Worm (Caenorhabditis elegans) whole organism, early embryonic: ENCODE measurements around the gene dhs-11.

Experiments used
- B0310.2 ChIP-seq: sonication (generic microtip); optimal IDR thresholded peaks from 2 replicates; lab custom pipeline; 2016; ENCODE audit warnings: mild to moderate bottlenecking, missing genetic modification characterization, missing compliant biosample characterization
- F13C5.2 ChIP-seq: sonication (generic microtip); optimal IDR thresholded peaks from 2 replicates; lab custom pipeline; 2017; ENCODE audit warnings: mild to moderate bottlenecking, missing genetic modification characterization, inconsistent platforms, missing compliant biosample characterization
- aly-1 ChIP-seq: sonication (generic microtip); optimal IDR thresholded peaks from 2 replicates; lab custom pipeline; 2016; ENCODE audit warnings: missing genetic modification characterization, missing compliant biosample characterization
- ama-1 ChIP-seq: fragments of 150-350 bp; optimal IDR thresholded peaks from 2 replicates; lab custom pipeline; 2014
- ceh-13 ChIP-seq: fragments of 200-800 bp; sonication (Bioruptor generic); optimal IDR thresholded peaks from 2 replicates; lab custom pipeline; 2018; ENCODE audit warnings: mild to moderate bottlenecking, missing genetic modification characterization, missing compliant biosample characterization
- flt-1 ChIP-seq: fragments of 200-800 bp; sonication (Bioruptor generic); IDR thresholded peaks from 2 replicates; pipeline ENCODE4 v1.3.6; 2022; ENCODE audit warnings: missing genetic modification characterization, missing compliant biosample characterization
- hmbx-1 ChIP-seq: sonication (generic microtip); optimal IDR thresholded peaks from 2 replicates; lab custom pipeline; 2016; ENCODE audit warnings: mild to moderate bottlenecking, missing genetic modification characterization, missing compliant biosample characterization
- hmg-4 ChIP-seq: fragments of 200-800 bp; sonication (Bioruptor generic); optimal IDR thresholded peaks from 2 replicates; lab custom pipeline; 2018; ENCODE audit warnings: mild to moderate bottlenecking, missing genetic modification characterization, missing compliant biosample characterization
- hnd-1 ChIP-seq: sonication (generic microtip); optimal IDR thresholded peaks from 2 replicates; lab custom pipeline; 2016; ENCODE audit warnings: missing genetic modification characterization, missing compliant biosample characterization
- pes-1 ChIP-seq: fragments of 200-800 bp; sonication (Bioruptor generic); IDR thresholded peaks from 2 replicates; pipeline ENCODE4 v1.3.6; 2022; ENCODE audit warnings: missing genetic modification reagents, missing genetic modification characterization, missing compliant biosample characterization
- sea-1 ChIP-seq: fragments of 200-800 bp; sonication (Bioruptor generic); conservative IDR thresholded peaks from 2 replicates; pipeline ENCODE4 v1.3.6; 2022; ENCODE audit warnings: missing genetic modification characterization, missing compliant biosample characterization
- tbx-37 ChIP-seq: fragments of 200-800 bp; sonication (Bioruptor generic); conservative IDR thresholded peaks from 2 replicates; pipeline ENCODE4 v1.3.6; 2022; ENCODE audit warnings: missing genetic modification reagents, missing genetic modification characterization, missing compliant biosample characterization

Gene dhs-11

DNA sequence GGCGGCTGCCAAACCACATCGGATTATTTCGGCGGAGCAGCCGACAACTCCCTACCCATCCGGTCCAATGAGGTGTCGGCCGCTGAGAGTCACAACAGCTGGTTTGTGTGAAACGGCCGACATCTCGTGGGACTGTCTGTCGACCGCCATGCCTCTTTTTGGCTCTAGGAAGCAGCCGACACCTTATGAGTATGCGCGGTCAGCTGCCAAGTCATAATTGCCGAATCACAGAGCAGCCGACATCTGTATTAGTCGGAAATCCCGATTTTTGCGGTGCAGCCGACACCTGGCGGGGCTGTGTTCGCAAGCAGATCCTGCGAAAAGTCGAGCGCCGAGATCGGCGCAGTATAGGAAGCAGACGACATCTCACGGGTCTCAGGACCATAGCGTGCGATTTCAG is 50.6 kb downstream of the dhs-11 start:
- TF ChIP-seq hmg-4 (GFP tag; lab: Kevin White, UChicago) (no peak), tbx-37 (GFP tag; lab: Robert Waterston, UW) (no peak), hmbx-1 (tag; lab: Kevin White, UChicago) (no peak), ama-1 (lab: Kevin White, UChicago) (no peak), aly-1 (no peak), B0310.2 (no peak), pes-1 (GFP tag; lab: Robert Waterston, UW) (no peak), hnd-1 (tag; lab: Kevin White, UChicago) (no peak), flt-1 (GFP tag; lab: Robert Waterston, UW) (no peak), sea-1 (GFP tag; lab: Robert Waterston, UW) (no peak), F13C5.2 (tag; lab: Kevin White, UChicago) (no peak), ceh-13 (GFP tag; lab: Kevin White, UChicago) (no peak)
